ENCODE assay signal across 2 worm cellular contexts in the genomic region with DNA sequence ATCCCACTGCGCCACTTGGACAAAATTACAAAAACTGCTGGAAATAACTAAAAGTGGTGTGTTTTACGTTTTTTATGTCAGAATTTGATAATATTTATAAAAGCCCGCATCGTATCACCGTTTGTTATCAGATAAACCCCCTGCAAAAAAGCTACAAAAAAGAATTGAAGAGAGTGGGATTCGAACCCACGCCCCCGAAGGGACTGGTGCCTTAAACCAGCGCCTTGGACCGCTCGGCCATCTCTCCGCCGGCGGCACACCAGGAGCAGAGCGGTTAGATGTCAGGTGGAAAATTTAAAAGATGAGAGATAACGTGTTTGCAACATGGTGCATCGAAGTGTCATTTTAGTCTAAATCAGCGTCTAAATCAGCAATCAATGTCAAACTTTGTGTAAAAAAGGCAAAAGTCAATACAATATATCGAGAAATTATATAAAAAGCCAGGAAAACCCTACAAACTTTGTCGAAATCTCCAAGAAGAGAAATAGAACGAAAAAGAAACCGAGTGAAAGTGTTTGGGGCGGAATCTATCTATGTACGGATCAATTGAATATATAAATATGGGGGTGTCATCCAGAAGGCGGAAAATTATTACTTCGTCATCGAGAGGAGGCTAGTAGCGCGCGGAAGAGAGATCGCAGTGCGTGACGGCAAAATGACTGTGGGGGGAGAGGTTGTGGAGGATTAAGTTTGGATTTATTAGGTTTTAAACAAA.
TF ChIP-seq lines count a peak whose summit lies in the region.

No protein-coding gene starts in this region.

TF ChIP-seq in whole organism, L4 larva, 104 proteins besides CTCF, POLR2A, EP300 and RAD21 (continued from another document):
- TF ChIP-seq ceh-62 (tag; optimal IDR thresholded peaks at IDR 0.05; lab: Kevin White, UChicago) (no peak), rbr-2 (tag; optimal IDR thresholded peaks at IDR 0.05; lab: Kevin White, UChicago) (peak; percentile 3), ama-1 (optimal IDR thresholded peaks at IDR 0.05; lab: Kevin White, UChicago) (no peak), lin-39 (tag; optimal IDR thresholded peaks at IDR 0.05; lab: Kevin White, UChicago) (no peak), cey-2 (tag; optimal IDR thresholded peaks at IDR 0.05; lab: Kevin White, UChicago; ENCODE audit: borderline replicate concordance, insufficient read depth) (no peak), attf-4 (tag; optimal IDR thresholded peaks at IDR 0.05; lab: Kevin White, UChicago) (no peak), hif-1 (tag; optimal IDR thresholded peaks at IDR 0.05; lab: Kevin White, UChicago) (no peak), lin-13 (GFP tag; optimal IDR thresholded peaks at IDR 0.05; lab: Kevin White, UChicago) (peak; percentile 65), F10B5.3 (tag; optimal IDR thresholded peaks at IDR 0.05; lab: Kevin White, UChicago) (peak; percentile 20), dmd-9 (GFP tag; IDR thresholded peaks at IDR 0.05; lab: Robert Waterston, UW) (no peak)

TF ChIP-seq in whole organism, young adult, 124 proteins besides CTCF, POLR2A, EP300 and RAD21 (continued from another document):
- TF ChIP-seq unc-130 (GFP tag; optimal IDR thresholded peaks at IDR 0.05; lab: Kevin White, UChicago) (no peak), pbrm-1 (GFP tag; IDR thresholded peaks at IDR 0.05; lab: Robert Waterston, UW) (peak; percentile 68), rpc-1 (optimal IDR thresholded peaks at IDR 0.05; lab: Kevin White, UChicago) (peak; percentile 63), rpc-1 (tag; optimal IDR thresholded peaks at IDR 0.05; lab: Kevin White, UChicago) (peak; percentile 78), gei-17 (GFP tag; optimal IDR thresholded peaks at IDR 0.05; lab: Kevin White, UChicago) (no peak), F23B12.7 (tag; optimal IDR thresholded peaks at IDR 0.05; lab: Kevin White, UChicago; ENCODE audit: insufficient read depth) (peak; percentile 31), bed-2 (GFP tag; IDR thresholded peaks at IDR 0.05; lab: Robert Waterston, UW) (no peak), chd-7 (tag; optimal IDR thresholded peaks at IDR 0.05; lab: Kevin White, UChicago) (peak; percentile 33), lin-54 (GFP tag; optimal IDR thresholded peaks at IDR 0.05; lab: Kevin White, UChicago) (peak; percentile 31), T07F8.4 (tag; optimal IDR thresholded peaks at IDR 0.05; lab: Kevin White, UChicago) (no peak), ama-1 (optimal IDR thresholded peaks at IDR 0.05; lab: Kevin White, UChicago) (no peak), ama-1 (GFP tag; optimal IDR thresholded peaks at IDR 0.05; lab: Kevin White, UChicago) (peak in 1 of 2 experiments; percentile 7), ceh-79 (tag; optimal IDR thresholded peaks at IDR 0.05; lab: Kevin White, UChicago) (no peak), nhr-179 (tag; optimal IDR thresholded peaks at IDR 0.05; lab: Kevin White, UChicago) (no peak), hmg-1.2 (GFP tag; IDR thresholded peaks at IDR 0.05; lab: Robert Waterston, UW) (peak; percentile 66), Y95B8A.8 (GFP tag; IDR thresholded peaks at IDR 0.05; lab: Robert Waterston, UW) (peak; percentile 26; the same call in 1 of the 2 replicates), him-1 (tag; optimal IDR thresholded peaks at IDR 0.05; lab: Kevin White, UChicago) (peak; percentile 87), lsl-1 (GFP tag; optimal IDR thresholded peaks at IDR 0.05; lab: Kevin White, UChicago) (peak; percentile 45), Y67H2A.10 (GFP tag; conservative IDR thresholded peaks at IDR 0.05; lab: Robert Waterston, UW) (no peak), ztf-18 (tag; optimal IDR thresholded peaks at IDR 0.05; lab: Kevin White, UChicago) (peak; percentile 33), attf-6 (GFP tag; IDR thresholded peaks at IDR 0.05; lab: Robert Waterston, UW) (no peak), cebp-2 (GFP tag; IDR thresholded peaks at IDR 0.05; lab: Robert Waterston, UW) (no peak), Y53G8AR.9 (GFP tag; conservative IDR thresholded peaks at IDR 0.05; lab: Robert Waterston, UW) (no peak), K12H6.12 (tag; optimal IDR thresholded peaks at IDR 0.05; lab: Kevin White, UChicago) (no peak), Y53F4B.3 (GFP tag; IDR thresholded peaks at IDR 0.05; lab: Robert Waterston, UW) (no peak), lag-1 (GFP tag; IDR thresholded peaks at IDR 0.05; lab: Robert Waterston, UW) (no peak), B0019.2 (GFP tag; conservative IDR thresholded peaks at IDR 0.05; lab: Robert Waterston, UW) (no peak), hlh-26 (GFP tag; conservative IDR thresholded peaks at IDR 0.05; lab: Robert Waterston, UW) (no peak), fkh-3 (tag; optimal IDR thresholded peaks at IDR 0.05; lab: Kevin White, UChicago) (no peak), ZK185.1 (tag; optimal IDR thresholded peaks at IDR 0.05; lab: Kevin White, UChicago; ENCODE audit: poor library complexity, severe bottlenecking) (no peak), die-1 (tag; optimal IDR thresholded peaks at IDR 0.05; lab: Kevin White, UChicago) (peak; percentile 73), atf-7 (tag; optimal IDR thresholded peaks at IDR 0.05; lab: Kevin White, UChicago) (no peak), hsf-1 (GFP tag; IDR thresholded peaks at IDR 0.05; lab: Robert Waterston, UW) (no peak), nhr-120 (GFP tag; IDR thresholded peaks at IDR 0.05; lab: Robert Waterston, UW) (no peak), madf-8 (GFP tag; conservative IDR thresholded peaks at IDR 0.05; lab: Robert Waterston, UW) (no peak), nhr-90 (tag; optimal IDR thresholded peaks at IDR 0.05; lab: Kevin White, UChicago) (peak; percentile 54), somi-1 (GFP tag; optimal IDR thresholded peaks at IDR 0.05; lab: Kevin White, UChicago) (no peak)
